Fruit fly (Drosophila melanogaster) whole organism, prepupa: ENCODE results near the gene svp.
A peak's percentile ranks its signal among the peaks of the same experiment; 100 is the strongest.

Source experiments
- Blimp-1 ChIP-seq: fragments of 200-800 bp; sonication (Bioruptor generic); optimal IDR thresholded peaks from 3 replicates; lab custom pipeline; 2017; ENCODE audit warnings: missing biosample characterization, missing genetic modification characterization, mild to moderate bottlenecking, moderate library complexity, missing genetic modification reagents
- CG10631 ChIP-seq: fragments of 200-800 bp; sonication (Bioruptor generic); optimal IDR thresholded peaks from 2 replicates; lab custom pipeline; 2016; ENCODE audit warnings: missing biosample characterization, missing genetic modification characterization
- CG11762 ChIP-seq: fragments of 200-800 bp; sonication (Bioruptor generic); optimal IDR thresholded peaks from 3 replicates; lab custom pipeline; 2016; ENCODE audit warnings: missing biosample characterization, missing genetic modification characterization; ENCODE audit not compliant: insufficient read depth
- CG11902 ChIP-seq: fragments of 200-800 bp; sonication (Bioruptor generic); optimal IDR thresholded peaks from 3 replicates; lab custom pipeline; 2016; ENCODE audit warnings: missing biosample characterization, missing genetic modification characterization
- CG1621 ChIP-seq: fragments of 200-800 bp; sonication (Bioruptor generic); optimal IDR thresholded peaks from 3 replicates; lab custom pipeline; 2018; ENCODE audit warnings: missing biosample characterization, mild to moderate bottlenecking, missing genetic modification characterization
- CG16779 ChIP-seq: fragments of 200-800 bp; sonication (Bioruptor generic); optimal IDR thresholded peaks from 3 replicates; lab custom pipeline; 2017; ENCODE audit warnings: missing biosample characterization, mild to moderate bottlenecking, missing genetic modification characterization
- CG3032 ChIP-seq: fragments of 200-800 bp; optimal IDR thresholded peaks from 2 replicates; lab custom pipeline; 2019; ENCODE audit warnings: missing biosample characterization, mild to moderate bottlenecking, missing genetic modification characterization, moderate library complexity
- CG34406 ChIP-seq: fragments of 200-800 bp; sonication (Bioruptor generic); optimal IDR thresholded peaks from 3 replicates; lab custom pipeline; 2016; ENCODE audit warnings: missing biosample characterization, missing genetic modification characterization
- CG3919 ChIP-seq: fragments of 200-800 bp; sonication (Bioruptor generic); optimal IDR thresholded peaks from 3 replicates; lab custom pipeline; 2016; ENCODE audit warnings: missing biosample characterization, missing genetic modification characterization
- CG6792 ChIP-seq: fragments of 200-800 bp; sonication (Bioruptor generic); optimal IDR thresholded peaks from 3 replicates; lab custom pipeline; 2016; ENCODE audit warnings: missing biosample characterization, missing genetic modification characterization
- CG6808 ChIP-seq: fragments of 200-800 bp; sonication (Bioruptor generic); optimal IDR thresholded peaks from 3 replicates; lab custom pipeline; 2017; ENCODE audit warnings: missing biosample characterization, missing genetic modification characterization, mild to moderate bottlenecking, moderate library complexity, missing genetic modification reagents
- CG6854 ChIP-seq: fragments of 200-800 bp; sonication (Bioruptor generic); optimal IDR thresholded peaks from 2 replicates; lab custom pipeline; 2017; ENCODE audit warnings: missing biosample characterization, mild to moderate bottlenecking, missing genetic modification characterization
- CG7368 ChIP-seq: fragments of 200-800 bp; sonication (Bioruptor generic); optimal IDR thresholded peaks from 3 replicates; lab custom pipeline; 2016; ENCODE audit warnings: missing biosample characterization, missing genetic modification characterization
- CG9139 ChIP-seq: fragments of 200-800 bp; sonication (Bioruptor generic); optimal IDR thresholded peaks from 3 replicates; lab custom pipeline; 2017; ENCODE audit warnings: missing biosample characterization, mild to moderate bottlenecking, missing genetic modification characterization
- Eip78C ChIP-seq: fragments of 200-800 bp; sonication (Bioruptor generic); peaks from one replicate; lab custom pipeline; 2016; ENCODE audit warnings: missing biosample characterization, missing genetic modification characterization
- Eip93F ChIP-seq: fragments of 200-800 bp; sonication (Bioruptor generic); optimal IDR thresholded peaks from 2 replicates; lab custom pipeline; 2016; ENCODE audit warnings: missing biosample characterization, mild to moderate bottlenecking, missing genetic modification characterization
- Hr38 ChIP-seq: sonication (Bioruptor generic); optimal IDR thresholded peaks from 2 replicates; lab custom pipeline; 2016; ENCODE audit warnings: missing biosample characterization, missing genetic modification characterization
- Lpt ChIP-seq: fragments of 200-800 bp; sonication (Bioruptor generic); optimal IDR thresholded peaks from 3 replicates; lab custom pipeline; 2016; ENCODE audit warnings: missing biosample characterization, missing genetic modification characterization
- OdsH ChIP-seq: fragments of 200-800 bp; sonication (Bioruptor generic); optimal IDR thresholded peaks from 3 replicates; lab custom pipeline; 2016; ENCODE audit warnings: missing biosample characterization, missing genetic modification characterization
- Sox14 ChIP-seq: fragments of 200-800 bp; sonication (Bioruptor generic); optimal IDR thresholded peaks from 3 replicates; lab custom pipeline; 2016; ENCODE audit warnings: missing biosample characterization, missing genetic modification characterization
- cyc ChIP-seq: fragments of 200-800 bp; sonication (Bioruptor generic); optimal IDR thresholded peaks from 3 replicates; lab custom pipeline; 2016; ENCODE audit warnings: missing biosample characterization, missing genetic modification characterization
- eg ChIP-seq: fragments of 200-800 bp; sonication (Bioruptor generic); IDR thresholded peaks from 3 replicates; pipeline ENCODE4 v1.3.6; 2022; ENCODE audit warnings: missing biosample characterization, missing genetic modification characterization
- esn ChIP-seq: fragments of 200-800 bp; sonication (Bioruptor generic); optimal IDR thresholded peaks from 2 replicates; lab custom pipeline; 2016; ENCODE audit warnings: missing biosample characterization, mild to moderate bottlenecking, missing genetic modification characterization, moderate library complexity
- fd59A ChIP-seq: fragments of 200-800 bp; sonication (Bioruptor generic); optimal IDR thresholded peaks from 2 replicates; lab custom pipeline; 2017; ENCODE audit warnings: missing biosample characterization, mild to moderate bottlenecking, missing genetic modification characterization, missing genetic modification reagents
- fd85E ChIP-seq: fragments of 200-800 bp; sonication (Bioruptor generic); optimal IDR thresholded peaks from 3 replicates; lab custom pipeline; 2016; ENCODE audit warnings: missing biosample characterization, missing genetic modification characterization
- lz ChIP-seq: fragments of 200-800 bp; sonication (Bioruptor generic); optimal IDR thresholded peaks from 3 replicates; lab custom pipeline; 2016; ENCODE audit warnings: missing biosample characterization, missing genetic modification characterization
- net ChIP-seq: fragments of 200-800 bp; sonication (Bioruptor generic); optimal IDR thresholded peaks from 3 replicates; lab custom pipeline; 2016; ENCODE audit warnings: missing biosample characterization, missing genetic modification characterization
- pdm3 ChIP-seq: fragments of 200-800 bp; sonication (Bioruptor generic); optimal IDR thresholded peaks from 3 replicates; lab custom pipeline; 2016; ENCODE audit warnings: missing biosample characterization, missing genetic modification characterization
- svp ChIP-seq: fragments of 200-800 bp; sonication (Bioruptor generic); peaks from one replicate; lab custom pipeline; 2016; ENCODE audit warnings: missing biosample characterization, missing genetic modification characterization
- topi ChIP-seq: fragments of 200-800 bp; sonication (Bioruptor generic); optimal IDR thresholded peaks from 3 replicates; lab custom pipeline; 2016; ENCODE audit warnings: missing biosample characterization, missing genetic modification characterization
- vri ChIP-seq: fragments of 200-800 bp; sonication (Bioruptor generic); optimal IDR thresholded peaks from 3 replicates; lab custom pipeline; 2016; ENCODE audit warnings: missing biosample characterization, mild to moderate bottlenecking, missing genetic modification characterization

svp gene

dm6 chr3R:12316420-12316819 lies 57.9 kb downstream of the svp start:
- TF ChIP-seq svp (GFP tag; lab: Kevin White, UChicago), result peak; percentile 93
- TF ChIP-seq pdm3, result no peak
- no peak for TF ChIP-seq CG7368

dm6 chr3R:12317325-12317724 lies 58.8 kb downstream of the svp start:
- TF ChIP-seq CG11762 (GFP tag; lab: Kevin White, UChicago) (no peak), svp (GFP tag; lab: Kevin White, UChicago) (peak; percentile 99)

dm6 chr3R:12323221-12323620 lies 64.7 kb downstream of the svp start, which contains the start of gene CG10013:
Gene CG10013, plus strand, starts transcription at chr3R:12323521.
- no peak for TF ChIP-seq fd59A (GFP tag; lab: Kevin White, UChicago)
- TF ChIP-seq lz (GFP tag; lab: Kevin White, UChicago), result no peak
- no peak for TF ChIP-seq CG3032 (tag; lab: Kevin White, UChicago)
- TF ChIP-seq Eip78C (GFP tag; lab: Kevin White, UChicago), result no peak
- no peak for TF ChIP-seq cyc
- no peak for TF ChIP-seq eg (GFP tag; lab: Robert Waterston, UW)

dm6 chr3R:12326855-12327254 lies 68.3 kb downstream of the svp start:
- TF ChIP-seq esn (GFP tag; lab: Kevin White, UChicago) (no peak), fd59A (GFP tag; lab: Kevin White, UChicago) (no peak), vri (no peak), Blimp-1 (GFP tag; lab: Kevin White, UChicago) (no peak), CG6808 (GFP tag; lab: Kevin White, UChicago) (no peak), svp (GFP tag; lab: Kevin White, UChicago) (peak; percentile 82), CG7368 (no peak)

- no peak for TF ChIP-seq CG34406 (GFP tag; lab: Kevin White, UChicago)
- no peak for TF ChIP-seq topi (GFP tag; lab: Kevin White, UChicago)
- no peak for TF ChIP-seq CG9139 (GFP tag; lab: Kevin White, UChicago)
- no peak for TF ChIP-seq CG16779 (tag; lab: Kevin White, UChicago)
- no peak for TF ChIP-seq net (GFP tag; lab: Kevin White, UChicago)
- no peak for TF ChIP-seq CG11902
- no peak for TF ChIP-seq Lpt (GFP tag; lab: Kevin White, UChicago)
- TF ChIP-seq Hr38 (GFP tag; lab: Kevin White, UChicago), result no peak
- TF ChIP-seq fd85E, result no peak
- no peak for TF ChIP-seq CG6854
- TF ChIP-seq CG3919 (GFP tag; lab: Kevin White, UChicago), result no peak
- TF ChIP-seq Sox14, result no peak
- TF ChIP-seq CG10631 (GFP tag; lab: Kevin White, UChicago), result no peak
- no peak for TF ChIP-seq Eip93F (GFP tag; lab: Kevin White, UChicago)
- TF ChIP-seq CG6792, result no peak
- TF ChIP-seq CG1621, result no peak
These were observed 71.3 kb downstream of the svp start for dm6 chr3R:12329827-12330226.

- TF ChIP-seq OdsH (GFP tag; lab: Kevin White, UChicago), result no peak
- TF ChIP-seq vri, result peak; percentile 30
These were observed 82.8 kb downstream of the svp start, which contains the start of gene Sgsf for dm6 chr3R:12341374-12341773. Gene Sgsf, plus strand, starts transcription at chr3R:12341674.
